Worm (Caenorhabditis elegans) whole organism, L1 larva: Measurements from ENCODE around the gene nlp-69.

Experiments
- ama-1 ChIP-seq: fragments of 150-350 bp; optimal IDR thresholded peaks from 2 replicates; lab custom pipeline; 2014
- efl-1 ChIP-seq, 4 experiments: fragments of 150-350 bp; optimal IDR thresholded peaks in 3 of 4; peaks in 1 of 4; 1 replicate in 1 of 4; 2 replicates in 3 of 4; lab custom pipeline; 2014; ENCODE audit warnings: missing biosample characterization in 2 of 4, missing genetic modification characterization in 2 of 4, missing genetic modification reagents in 2 of 4
- elt-3 ChIP-seq, 6 experiments: fragments of 150-350 bp in 1 of 6; sonication (generic microtip); optimal IDR thresholded peaks; 2 replicates each; lab custom pipeline; 2017 to 2018; ENCODE audit warnings: missing biosample characterization in 6 of 6, missing genetic modification characterization in 6 of 6, inconsistent platforms in 1 of 6
- fkh-10 ChIP-seq: sonication (generic microtip); optimal IDR thresholded peaks from 2 replicates; lab custom pipeline; 2017; ENCODE audit warnings: missing biosample characterization, missing genetic modification reagents, missing genetic modification characterization
- nhr-237 ChIP-seq: fragments of 150-350 bp; optimal IDR thresholded peaks from 2 replicates; lab custom pipeline; 2014; ENCODE audit warnings: missing biosample characterization, missing genetic modification characterization
- snpc-4 ChIP-seq: fragments of 150-350 bp; optimal IDR thresholded peaks from 2 replicates; lab custom pipeline; 2014; ENCODE audit warnings: missing biosample characterization, missing genetic modification characterization
- unc-130 ChIP-seq: fragments of 150-350 bp; optimal IDR thresholded peaks from 2 replicates; lab custom pipeline; 2017; ENCODE audit warnings: missing biosample characterization, missing genetic modification characterization, inconsistent platforms
- zag-1 ChIP-seq: fragments of 150-350 bp; optimal IDR thresholded peaks from 2 replicates; lab custom pipeline; 2014; ENCODE audit warnings: missing biosample characterization, missing genetic modification characterization

DNA sequence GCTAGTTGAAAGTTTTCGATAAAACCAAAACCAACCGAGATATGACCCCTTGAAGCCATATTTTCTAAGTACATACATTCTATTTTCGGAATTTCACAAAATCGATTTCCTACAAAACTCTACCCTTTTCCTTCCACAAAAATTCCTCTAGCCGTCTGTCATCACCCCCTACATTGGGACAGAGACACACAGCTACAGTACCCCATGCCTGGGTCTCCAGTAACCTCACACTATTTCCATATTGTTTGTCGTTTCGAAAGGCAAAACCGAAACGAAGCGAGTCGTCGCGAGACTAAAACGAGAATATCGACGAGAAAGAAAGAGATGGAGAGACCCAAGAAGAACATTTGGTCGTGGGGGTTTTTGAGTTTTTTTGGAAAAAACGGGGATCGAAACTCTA, 26.4 kb downstream of the nlp-69 start:
- TF ChIP-seq fkh-10 (GFP tag; lab: Kevin White, UChicago) = no peak
- TF ChIP-seq efl-1 (optimal IDR thresholded peaks at IDR 0.05; lab: Kevin White, UChicago) = no peak
- TF ChIP-seq efl-1 (GFP tag; optimal IDR thresholded peaks at IDR 0.05 in 1 of 2; lab: Kevin White, UChicago) = no peak
- no peak for TF ChIP-seq ama-1 (lab: Kevin White, UChicago)
- TF ChIP-seq zag-1 (tag; lab: Kevin White, UChicago) = no peak
- TF ChIP-seq nhr-237 (tag; lab: Kevin White, UChicago) = no peak
- TF ChIP-seq unc-130 (tag; lab: Kevin White, UChicago) = no peak
- TF ChIP-seq elt-3 (tag; optimal IDR thresholded peaks at IDR 0.05; lab: Kevin White, UChicago) = no peak
- TF ChIP-seq snpc-4 (tag; lab: Kevin White, UChicago) = no peak
